Fruit fly (Drosophila melanogaster) whole organism, embryonic: Measurements from ENCODE around the gene CG33203.

Experiments
- BtbVII ChIP-seq: fragments of 200-800 bp; sonication (Bioruptor generic); optimal IDR thresholded peaks from 3 replicates; lab custom pipeline; 2017; ENCODE audit warnings: missing biosample characterization, mild to moderate bottlenecking, missing genetic modification characterization
- CG14667 ChIP-seq: fragments of 200-800 bp; sonication (Bioruptor generic); IDR thresholded peaks from 2 replicates; pipeline ENCODE4 v1.3.6; 2022; ENCODE audit warnings: missing biosample characterization, missing genetic modification characterization
- CG32767 ChIP-seq: fragments of 200-800 bp; sonication (Bioruptor generic); IDR thresholded peaks from 2 replicates; pipeline ENCODE4 v1.3.6; 2022; ENCODE audit warnings: missing biosample characterization, missing genetic modification characterization
- CHES-1-like ChIP-seq: fragments of 200-800 bp; sonication (Bioruptor generic); optimal IDR thresholded peaks from 2 replicates; lab custom pipeline; 2016; ENCODE audit warnings: missing biosample characterization, missing genetic modification characterization
- Dbx ChIP-seq: fragments of 200-800 bp; sonication (Bioruptor generic); IDR thresholded peaks from 3 replicates; pipeline ENCODE4 v1.3.6; 2022; ENCODE audit warnings: missing biosample characterization, missing genetic modification characterization
- Optix ChIP-seq: fragments of 200-800 bp; sonication (Bioruptor generic); IDR thresholded peaks from 3 replicates; pipeline ENCODE4 v1.3.6; 2022; ENCODE audit warnings: missing biosample characterization, missing genetic modification characterization
- abd-A ChIP-seq: fragments of 200-800 bp; sonication (Bioruptor generic); optimal IDR thresholded peaks from 3 replicates; lab custom pipeline; 2019; ENCODE audit warnings: missing biosample characterization, mild to moderate bottlenecking, missing genetic modification characterization, moderate library complexity
- grn ChIP-seq: fragments of 200-800 bp; sonication (Bioruptor generic); optimal IDR thresholded peaks from 3 replicates; lab custom pipeline; 2017; ENCODE audit warnings: missing biosample characterization, missing genetic modification characterization
- gsb-n ChIP-seq: fragments of 200-800 bp; sonication (Bioruptor generic); optimal IDR thresholded peaks from 3 replicates; lab custom pipeline; 2018; ENCODE audit warnings: missing biosample characterization, mild to moderate bottlenecking, missing genetic modification characterization
- mam ChIP-seq: fragments of 200-800 bp; sonication (Bioruptor generic); optimal IDR thresholded peaks from 3 replicates; lab custom pipeline; 2016; ENCODE audit warnings: missing biosample characterization, missing genetic modification characterization
- psq ChIP-seq: fragments of 200-800 bp; sonication (Bioruptor generic); optimal IDR thresholded peaks from 2 replicates; lab custom pipeline; 2017; ENCODE audit warnings: missing biosample characterization, missing genetic modification characterization
- zfh1 ChIP-seq: fragments of 200-800 bp; sonication (Bioruptor generic); IDR thresholded peaks from 3 replicates; pipeline ENCODE4 v1.3.6; 2022; ENCODE audit warnings: missing biosample characterization, missing genetic modification characterization

DNA sequence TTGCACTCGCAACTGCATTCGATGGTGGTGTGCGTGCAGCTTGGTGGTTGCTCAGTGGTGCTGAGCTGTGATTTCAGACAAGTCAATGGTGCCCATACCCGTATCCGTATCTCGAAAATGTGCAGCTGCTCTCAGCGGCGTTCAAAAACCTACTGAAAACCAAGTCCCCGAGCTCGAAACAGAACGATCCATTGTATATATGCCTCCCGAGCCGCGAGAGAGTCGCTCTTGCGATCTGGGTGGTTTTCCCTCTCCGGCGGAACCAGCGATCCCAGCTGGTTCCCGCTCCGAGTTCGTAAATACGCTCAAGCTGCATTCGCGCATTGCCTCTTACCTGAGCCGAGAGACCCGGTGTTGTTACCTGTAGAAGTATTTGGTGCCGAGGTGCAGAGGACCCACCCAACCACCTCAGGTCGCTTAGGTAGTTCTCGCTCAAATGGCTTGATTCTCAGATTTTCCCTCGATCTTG lies 28.4 kb downstream of the CG33203 start, which contains the start of gene Inx3:
- peak; percentile 31; the same call in 1 of the 3 replicates for TF ChIP-seq Optix (GFP tag; lab: Robert Waterston, UW)
- peak; percentile 56; the same call in 1 of the 3 replicates for TF ChIP-seq zfh1
- TF ChIP-seq psq (GFP tag; lab: Kevin White, UChicago), result no peak
- no peak for TF ChIP-seq CG14667 (GFP tag; lab: Robert Waterston, UW)
- no peak for TF ChIP-seq Dbx (GFP tag; lab: Robert Waterston, UW)
- peak; percentile 8 for TF ChIP-seq abd-A (tag; lab: Kevin White, UChicago)
- TF ChIP-seq gsb-n (tag; lab: Kevin White, UChicago), result no peak
- TF ChIP-seq CG32767 (GFP tag; lab: Robert Waterston, UW), result no peak
- TF ChIP-seq mam (GFP tag; lab: Kevin White, UChicago), result no peak
- TF ChIP-seq CHES-1-like (GFP tag; lab: Kevin White, UChicago), result no peak
- TF ChIP-seq BtbVII (GFP tag; lab: Kevin White, UChicago), result no peak
- TF ChIP-seq grn (GFP tag; lab: Kevin White, UChicago), result peak; percentile 47
